Worm (Caenorhabditis elegans) whole organism, L4 larva: ENCODE data around the gene D1054.8.

Experiments
- F26F4.8 ChIP-seq: fragments of 200-800 bp; sonication (Bioruptor generic); conservative IDR thresholded peaks from 2 replicates; pipeline ENCODE4 v1.3.6; 2022; ENCODE audit warnings: missing genetic modification characterization, missing compliant biosample characterization
- F49E8.2 ChIP-seq: sonication (generic microtip); optimal IDR thresholded peaks from 2 replicates; lab custom pipeline; 2016; ENCODE audit warnings: missing compliant biosample characterization, mild to moderate bottlenecking, missing genetic modification characterization, borderline replicate concordance
- T20F7.1 ChIP-seq: fragments of 200-800 bp; sonication (Bioruptor generic); optimal IDR thresholded peaks from 2 replicates; lab custom pipeline; 2018; ENCODE audit warnings: mild to moderate bottlenecking, missing genetic modification characterization, missing compliant biosample characterization
- Y48G9A.11 ChIP-seq: fragments of 200-800 bp; sonication (Bioruptor generic); IDR thresholded peaks from 2 replicates; pipeline ENCODE4 v1.3.6; 2022; ENCODE audit warnings: missing genetic modification reagents, missing genetic modification characterization, missing compliant biosample characterization
- ZK337.2 ChIP-seq: fragments of 200-800 bp; sonication (Bioruptor generic); IDR thresholded peaks from 2 replicates; pipeline ENCODE4 v1.3.6; 2022; ENCODE audit warnings: missing genetic modification reagents, missing genetic modification characterization, missing compliant biosample characterization
- aly-2 ChIP-seq: sonication (generic microtip); optimal IDR thresholded peaks from 2 replicates; lab custom pipeline; 2018; ENCODE audit warnings: missing biosample characterization, missing genetic modification characterization
- arid-1 ChIP-seq: fragments of 200-800 bp; sonication (Bioruptor generic); conservative IDR thresholded peaks from 2 replicates; pipeline ENCODE4 v1.3.6; 2022; ENCODE audit warnings: missing genetic modification reagents, missing genetic modification characterization, missing compliant biosample characterization
- attf-4 ChIP-seq: sonication (generic microtip); optimal IDR thresholded peaks from 3 replicates; lab custom pipeline; 2017; ENCODE audit warnings: missing biosample characterization, missing genetic modification characterization
- ceh-28 ChIP-seq: fragments of 150-350 bp; optimal IDR thresholded peaks from 2 replicates; lab custom pipeline; 2014; ENCODE audit warnings: missing biosample characterization, missing genetic modification reagents, missing genetic modification characterization
- ceh-32 ChIP-seq: sonication (generic microtip); optimal IDR thresholded peaks from 2 replicates; lab custom pipeline; 2016; ENCODE audit warnings: mild to moderate bottlenecking, missing genetic modification characterization, missing compliant biosample characterization; ENCODE audit not compliant: poor library complexity
- ceh-44 ChIP-seq: fragments of 200-800 bp; sonication (Bioruptor generic); IDR thresholded peaks from 2 replicates; pipeline ENCODE4 v1.3.6; 2022; ENCODE audit warnings: missing genetic modification reagents, missing genetic modification characterization, missing compliant biosample characterization
- ceh-62 ChIP-seq: sonication (generic microtip); optimal IDR thresholded peaks from 2 replicates; lab custom pipeline; 2017; ENCODE audit warnings: missing biosample characterization, missing genetic modification characterization
- ceh-82 ChIP-seq: sonication (generic microtip); optimal IDR thresholded peaks from 2 replicates; lab custom pipeline; 2017; ENCODE audit warnings: missing biosample characterization, missing genetic modification characterization
- dmd-8 ChIP-seq: fragments of 200-800 bp; sonication (Bioruptor generic); IDR thresholded peaks from 2 replicates; pipeline ENCODE4 v1.3.6; 2022; ENCODE audit warnings: missing genetic modification characterization, missing compliant biosample characterization
- dmd-9 ChIP-seq: fragments of 200-800 bp; sonication (Bioruptor generic); IDR thresholded peaks from 2 replicates; pipeline ENCODE4 v1.3.6; 2022; ENCODE audit warnings: missing genetic modification reagents, missing genetic modification characterization, missing compliant biosample characterization
- dpl-1 ChIP-seq: fragments of 150-350 bp; optimal IDR thresholded peaks from 2 replicates; lab custom pipeline; 2014; ENCODE audit warnings: missing biosample characterization, missing genetic modification reagents, missing genetic modification characterization
- duxl-1 ChIP-seq: sonication (generic microtip); optimal IDR thresholded peaks from 2 replicates; lab custom pipeline; 2016; ENCODE audit warnings: mild to moderate bottlenecking, missing genetic modification characterization, moderate library complexity, missing compliant biosample characterization; ENCODE audit not compliant: poor library complexity
- egl-43 ChIP-seq: fragments of 200-800 bp; sonication (Bioruptor generic); IDR thresholded peaks from 2 replicates; pipeline ENCODE4 v1.3.6; 2022; ENCODE audit warnings: missing genetic modification reagents, missing genetic modification characterization, missing compliant biosample characterization
- fkh-10 ChIP-seq: fragments of 150-350 bp; optimal IDR thresholded peaks from 2 replicates; lab custom pipeline; 2014; ENCODE audit warnings: missing biosample characterization, missing genetic modification reagents, missing genetic modification characterization
- hif-1 ChIP-seq, 2 experiments: sonication (generic microtip); optimal IDR thresholded peaks; 2 replicates each; lab custom pipeline; 2016 to 2017; ENCODE audit warnings: missing compliant biosample characterization in 2 of 2, missing genetic modification characterization in 2 of 2, missing genetic modification reagents in 2 of 2, missing genotype in 2 of 2, mild to moderate bottlenecking in 1 of 2
- hlh-30 ChIP-seq: sonication (generic microtip); optimal IDR thresholded peaks from 2 replicates; lab custom pipeline; 2017; ENCODE audit warnings: antibody characterized with exemption, mild to moderate bottlenecking, missing genetic modification characterization, missing compliant biosample characterization; ENCODE audit not compliant: insufficient read depth
- jun-1 ChIP-seq: fragments of 150-350 bp; optimal IDR thresholded peaks from 2 replicates; lab custom pipeline; 2014; ENCODE audit warnings: missing biosample characterization, missing genetic modification reagents, missing genetic modification characterization
- lim-7 ChIP-seq: fragments of 200-800 bp; sonication (Bioruptor generic); IDR thresholded peaks from 2 replicates; pipeline ENCODE4 v1.3.6; 2022; ENCODE audit warnings: missing genetic modification characterization, missing compliant biosample characterization
- lin-15B ChIP-seq: fragments of 150-350 bp; sonication (generic microtip); optimal IDR thresholded peaks from 3 replicates; lab custom pipeline; 2014; ENCODE audit warnings: missing biosample characterization, missing genetic modification characterization
- lin-29 ChIP-seq: fragments of 200-800 bp; sonication (Bioruptor generic); IDR thresholded peaks from 2 replicates; pipeline ENCODE4 v1.3.6; 2022; ENCODE audit warnings: missing genetic modification reagents, missing genetic modification characterization, missing compliant biosample characterization
- lsy-2 ChIP-seq, 2 experiments: fragments of 150-350 bp in 1 of 2; sonication (generic microtip) in 1 of 2; optimal IDR thresholded peaks; 2 replicates each; lab custom pipeline; 2014 to 2017; ENCODE audit warnings: missing biosample characterization in 2 of 2, missing genetic modification characterization in 2 of 2
- mdt-29 ChIP-seq: fragments of 200-800 bp; sonication (Bioruptor generic); IDR thresholded peaks from 2 replicates; pipeline ENCODE4 v1.3.6; 2022; ENCODE audit warnings: missing genetic modification reagents, missing genetic modification characterization, missing compliant biosample characterization
- mes-2 ChIP-seq: sonication (generic microtip); optimal IDR thresholded peaks from 2 replicates; lab custom pipeline; 2016; ENCODE audit warnings: missing genotype, mild to moderate bottlenecking, missing genetic modification characterization, missing compliant biosample characterization; ENCODE audit not compliant: poor library complexity, severe bottlenecking
- mxl-2 ChIP-seq: fragments of 200-800 bp; sonication (Bioruptor generic); conservative IDR thresholded peaks from 2 replicates; pipeline ENCODE4 v1.3.6; 2022; ENCODE audit warnings: missing genetic modification reagents, missing genetic modification characterization, missing compliant biosample characterization
- mxl-3 ChIP-seq: fragments of 200-800 bp; sonication (Bioruptor generic); optimal IDR thresholded peaks from 2 replicates; lab custom pipeline; 2018; ENCODE audit warnings: mild to moderate bottlenecking, missing genetic modification characterization, missing compliant biosample characterization
- nhr-10 ChIP-seq: fragments of 150-350 bp; optimal IDR thresholded peaks from 2 replicates; lab custom pipeline; 2014; ENCODE audit warnings: missing biosample characterization, missing genetic modification characterization
- nhr-111 ChIP-seq: fragments of 200-800 bp; sonication (Bioruptor generic); optimal IDR thresholded peaks from 2 replicates; lab custom pipeline; 2018; ENCODE audit warnings: mild to moderate bottlenecking, missing genetic modification characterization, missing compliant biosample characterization
- nhr-237 ChIP-seq: sonication (generic microtip); optimal IDR thresholded peaks from 2 replicates; lab custom pipeline; 2017; ENCODE audit warnings: missing biosample characterization, missing genetic modification characterization
- nhr-25 ChIP-seq: sonication (generic microtip); optimal IDR thresholded peaks from 2 replicates; lab custom pipeline; 2017; ENCODE audit warnings: missing genetic modification characterization, mild to moderate bottlenecking, missing compliant biosample characterization, antibody characterized with exemption, moderate library complexity, borderline replicate concordance; ENCODE audit not compliant: insufficient read depth
- nhr-6 ChIP-seq: fragments of 150-350 bp; optimal IDR thresholded peaks from 2 replicates; lab custom pipeline; 2014; ENCODE audit warnings: missing biosample characterization, missing genetic modification characterization
- nhr-76 ChIP-seq: fragments of 150-350 bp; optimal IDR thresholded peaks from 2 replicates; lab custom pipeline; 2014; ENCODE audit warnings: missing biosample characterization, missing genetic modification characterization
- pha-4 ChIP-seq, 2 experiments: fragments of 150-350 bp in 1 of 2; fragments of 200-800 bp in 1 of 2; sonication (Bioruptor generic) in 1 of 2; IDR thresholded peaks in 1 of 2; optimal IDR thresholded peaks in 1 of 2; 2 replicates each; pipeline versions ENCODE4 v1.3.6 to Lab custom; 2014 to 2022; ENCODE audit warnings: missing genetic modification characterization in 2 of 2, missing genetic modification reagents in 2 of 2, missing biosample characterization in 1 of 2, missing compliant biosample characterization in 1 of 2
- php-3 ChIP-seq: fragments of 200-800 bp; sonication (Bioruptor generic); IDR thresholded peaks from 2 replicates; pipeline ENCODE4 v1.3.6; 2022; ENCODE audit warnings: missing genetic modification reagents, missing genetic modification characterization, missing compliant biosample characterization
- pqm-1 ChIP-seq: sonication (generic microtip); optimal IDR thresholded peaks from 2 replicates; lab custom pipeline; 2017; ENCODE audit warnings: missing biosample characterization, missing genetic modification characterization
- set-16 ChIP-seq: fragments of 200-800 bp; sonication (Bioruptor generic); IDR thresholded peaks from 2 replicates; pipeline ENCODE4 v1.3.6; 2022; ENCODE audit warnings: missing genetic modification reagents, missing genetic modification characterization, missing compliant biosample characterization
- skn-1 ChIP-seq: fragments of 150-350 bp; optimal IDR thresholded peaks from 2 replicates; lab custom pipeline; 2014; ENCODE audit warnings: missing biosample characterization, missing genetic modification characterization
- snpc-1.2 ChIP-seq: fragments of 200-800 bp; sonication (Bioruptor generic); IDR thresholded peaks from 2 replicates; pipeline ENCODE4 v1.3.6; 2022; ENCODE audit warnings: missing genetic modification reagents, missing genetic modification characterization, missing compliant biosample characterization
- snpc-4 ChIP-seq: fragments of 150-350 bp; optimal IDR thresholded peaks from 2 replicates; lab custom pipeline; 2014; ENCODE audit warnings: missing biosample characterization, missing genetic modification characterization
- spr-1 ChIP-seq: sonication (generic microtip); optimal IDR thresholded peaks from 2 replicates; lab custom pipeline; 2016; ENCODE audit warnings: mild to moderate bottlenecking, missing genetic modification characterization, missing compliant biosample characterization
- tag-97 ChIP-seq: fragments of 200-800 bp; sonication (Bioruptor generic); IDR thresholded peaks from 2 replicates; pipeline ENCODE4 v1.3.6; 2022; ENCODE audit warnings: missing genetic modification characterization, missing compliant biosample characterization
- tra-1 ChIP-seq: fragments of 200-800 bp; sonication (Bioruptor generic); IDR thresholded peaks from 2 replicates; pipeline ENCODE4 v1.3.6; 2022; ENCODE audit warnings: missing genetic modification reagents, missing genetic modification characterization, missing compliant biosample characterization
- vab-7 ChIP-seq: fragments of 200-800 bp; sonication (Bioruptor generic); IDR thresholded peaks from 2 replicates; pipeline ENCODE4 v1.3.6; 2022; ENCODE audit warnings: missing genetic modification reagents, missing genetic modification characterization, missing compliant biosample characterization
- zag-1 ChIP-seq: fragments of 150-350 bp; optimal IDR thresholded peaks from 2 replicates; lab custom pipeline; 2014; ENCODE audit warnings: missing biosample characterization, missing genetic modification characterization
- zip-2 ChIP-seq: fragments of 150-350 bp; optimal IDR thresholded peaks from 2 replicates; lab custom pipeline; 2014; ENCODE audit warnings: missing biosample characterization, missing genetic modification characterization

D1054.8 gene

DNA sequence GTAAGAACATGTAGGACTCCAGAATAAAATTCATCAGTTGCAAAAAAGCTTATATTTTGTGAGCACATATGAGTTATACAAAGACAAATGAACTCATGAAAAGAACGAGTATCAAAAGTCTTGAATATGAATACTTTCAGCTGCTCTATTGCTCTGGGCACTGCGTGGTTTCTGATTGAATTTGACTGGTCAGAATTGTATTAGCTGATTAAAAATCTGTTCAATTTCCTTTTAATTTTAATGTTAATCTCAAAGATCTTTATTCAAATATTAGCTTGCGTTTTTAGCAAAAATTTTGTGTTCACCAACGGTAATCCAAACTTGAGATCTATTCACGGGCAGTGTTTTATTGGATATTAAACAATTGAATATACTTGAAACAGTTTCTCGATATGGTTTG lies 14.0 kb downstream of the D1054.8 start, which contains the start of gene srh-184:
Gene srh-184 (minus strand): TSS at position 101 of the 400 bp plus-strand sequence.
- TF ChIP-seq nhr-76 (tag; lab: Kevin White, UChicago) (no peak), nhr-25 (tag; lab: Kevin White, UChicago) (no peak), F26F4.8 (GFP tag; lab: Robert Waterston, UW) (no peak), mxl-2 (no peak), Y48G9A.11 (GFP tag; lab: Robert Waterston, UW) (no peak), set-16 (GFP tag; lab: Robert Waterston, UW) (no peak), dpl-1 (GFP tag; lab: Kevin White, UChicago) (no peak), tra-1 (GFP tag; lab: Robert Waterston, UW) (no peak), zag-1 (no peak), ceh-32 (no peak), lim-7 (GFP tag; lab: Robert Waterston, UW) (no peak), ZK337.2 (GFP tag; lab: Robert Waterston, UW) (no peak), duxl-1 (no peak), nhr-237 (no peak)

DNA sequence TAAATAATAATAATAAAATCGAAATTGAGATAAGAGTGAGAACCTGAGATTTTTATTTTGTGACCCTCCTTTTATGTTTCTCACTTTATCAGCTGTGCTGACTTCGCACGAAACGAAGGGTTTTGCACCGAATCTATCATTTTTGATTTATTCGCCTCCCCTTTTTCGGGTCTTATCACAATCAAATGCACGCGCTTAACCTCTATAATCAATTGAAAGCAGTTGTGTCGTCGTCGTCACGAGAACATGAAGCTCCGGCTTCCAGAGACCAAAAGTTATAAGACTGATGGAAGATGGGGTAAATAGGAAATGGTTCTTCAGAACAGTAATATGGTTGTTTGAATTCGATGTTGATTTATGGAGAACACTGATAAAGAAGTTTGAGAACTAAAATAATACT lies 17.0 kb downstream of the D1054.8 start, which contains the start of gene D1054.18:
Gene D1054.18 (minus strand): TSS at position 45 of the 400 bp plus-strand sequence.
- no peak for TF ChIP-seq snpc-4 (tag; lab: Kevin White, UChicago)
- no peak for TF ChIP-seq ceh-28
- no peak for TF ChIP-seq F49E8.2 (tag; lab: Kevin White, UChicago)
- no peak for TF ChIP-seq mdt-29 (GFP tag; lab: Robert Waterston, UW)
- TF ChIP-seq ceh-44: no peak
- no peak for TF ChIP-seq lim-7 (GFP tag; lab: Robert Waterston, UW)
- TF ChIP-seq nhr-10 (tag; lab: Kevin White, UChicago): no peak
- TF ChIP-seq nhr-76 (tag; lab: Kevin White, UChicago): no peak
- TF ChIP-seq hlh-30 (tag; lab: Kevin White, UChicago): peak; percentile 55
- no peak for TF ChIP-seq mes-2 (tag; lab: Kevin White, UChicago)
- no peak for TF ChIP-seq aly-2 (tag; lab: Kevin White, UChicago)
- no peak for TF ChIP-seq hif-1 (tag; optimal IDR thresholded peaks at IDR 0.05; lab: Kevin White, UChicago)
- no peak for TF ChIP-seq T20F7.1 (GFP tag; lab: Kevin White, UChicago)
- no peak for TF ChIP-seq zag-1
- no peak for TF ChIP-seq egl-43 (GFP tag; lab: Robert Waterston, UW)
- TF ChIP-seq dmd-9 (GFP tag; lab: Robert Waterston, UW): no peak
- no peak for TF ChIP-seq ceh-62 (tag; lab: Kevin White, UChicago)
- no peak for TF ChIP-seq vab-7 (GFP tag; lab: Robert Waterston, UW)
- TF ChIP-seq attf-4: no peak
- no peak for TF ChIP-seq lin-15B (tag; lab: Kevin White, UChicago)
- no peak for TF ChIP-seq Y48G9A.11 (GFP tag; lab: Robert Waterston, UW)
- TF ChIP-seq ceh-82: no peak
- TF ChIP-seq arid-1 (GFP tag; lab: Robert Waterston, UW): no peak
- TF ChIP-seq snpc-1.2 (GFP tag; lab: Robert Waterston, UW): no peak
- no peak for TF ChIP-seq nhr-111
- TF ChIP-seq ceh-32: no peak
- TF ChIP-seq lsy-2 (tag; optimal IDR thresholded peaks at IDR 0.05; lab: Kevin White, UChicago): no peak
- TF ChIP-seq zip-2 (tag; lab: Kevin White, UChicago): no peak
- TF ChIP-seq dmd-8 (GFP tag; lab: Robert Waterston, UW): no peak
- no peak for TF ChIP-seq lin-29 (GFP tag; lab: Robert Waterston, UW)
- TF ChIP-seq jun-1 (tag; lab: Kevin White, UChicago): no peak
- TF ChIP-seq nhr-6 (tag; lab: Kevin White, UChicago): no peak
- TF ChIP-seq php-3: peak; percentile 97
- TF ChIP-seq skn-1 (tag; lab: Kevin White, UChicago): no peak
- TF ChIP-seq mxl-3 (GFP tag; lab: Kevin White, UChicago): no peak
- TF ChIP-seq pha-4 (GFP tag; IDR thresholded peaks at IDR 0.05; lab: Robert Waterston, UW): peak; percentile 27; the same call in 1 of the 2 replicates
- no peak for TF ChIP-seq pha-4 (tag; optimal IDR thresholded peaks at IDR 0.05; lab: Kevin White, UChicago)
- no peak for TF ChIP-seq fkh-10 (GFP tag; lab: Kevin White, UChicago)
- no peak for TF ChIP-seq spr-1 (tag; lab: Kevin White, UChicago)
- TF ChIP-seq pqm-1: peak; percentile 93
- TF ChIP-seq tag-97 (GFP tag; lab: Robert Waterston, UW): no peak
